Worm (Caenorhabditis elegans) whole organism, late embryonic: ENCODE measurements around the gene ugtp-1.
A peak's percentile ranks its signal among the peaks of the same experiment; 100 is the strongest.

Experiments used
- elt-2 ChIP-seq: sonication (generic microtip); optimal IDR thresholded peaks from 2 replicates; lab custom pipeline; 2016; ENCODE audit warnings: missing genetic modification reagents, missing genetic modification characterization, missing compliant biosample characterization
- nhr-11 ChIP-seq: fragments of 150-350 bp; optimal IDR thresholded peaks from 2 replicates; lab custom pipeline; 2014; ENCODE audit warnings: missing biosample characterization, missing genetic modification characterization
- pha-4 ChIP-seq: fragments of 150-350 bp; optimal IDR thresholded peaks from 2 replicates; lab custom pipeline; 2018; ENCODE audit warnings: missing biosample characterization, missing genetic modification reagents, missing genetic modification characterization

DNA sequence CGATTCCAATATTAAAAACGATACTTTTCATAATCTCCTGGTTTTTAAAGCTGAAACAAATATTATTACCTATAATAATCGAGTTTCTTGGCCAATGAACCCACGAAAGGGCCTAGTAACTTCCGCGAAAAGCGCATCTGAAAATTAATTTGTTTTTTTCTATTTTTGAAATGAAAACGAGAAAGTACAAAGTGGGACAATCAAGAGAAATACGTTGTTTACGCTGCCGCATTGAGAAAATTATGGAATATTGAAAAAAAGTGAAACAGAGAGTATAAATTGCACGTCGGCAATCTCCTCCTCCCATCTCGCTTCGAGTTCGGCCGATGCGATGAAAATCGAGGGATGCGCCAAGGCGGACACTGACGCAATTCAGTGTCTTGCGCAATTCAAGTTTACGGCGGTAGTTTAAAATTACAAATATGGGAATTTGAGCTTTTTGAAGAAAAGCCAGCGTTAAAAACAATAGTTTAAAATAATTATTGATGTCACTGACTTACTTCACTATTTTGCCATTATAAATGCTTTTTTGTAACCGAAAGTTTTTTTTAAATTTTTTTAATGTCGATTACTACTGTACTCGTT, 9.1 kb downstream of the ugtp-1 start, which contains the start of gene pdhk-2:
- TF ChIP-seq pha-4 (tag; lab: Kevin White, UChicago) (no peak), elt-2 (tag; lab: Kevin White, UChicago) (peak; percentile 71), nhr-11 (no peak)
